Worm (Caenorhabditis elegans) whole organism, L2 larva: Measurements from ENCODE around the gene C35D10.6.
A peak's percentile ranks its signal among the peaks of the same experiment; 100 is the strongest.

Experiments
- F13H6.1 ChIP-seq: sonication (generic microtip); optimal IDR thresholded peaks from 2 replicates; lab custom pipeline; 2016; ENCODE audit warnings: missing genetic modification characterization, missing compliant biosample characterization
- R02D3.7 ChIP-seq: fragments of 150-350 bp; optimal IDR thresholded peaks from 2 replicates; lab custom pipeline; 2014; ENCODE audit warnings: missing biosample characterization, missing genetic modification characterization
- aly-2 ChIP-seq: fragments of 150-350 bp; optimal IDR thresholded peaks from 2 replicates; lab custom pipeline; 2014; ENCODE audit warnings: missing biosample characterization, missing genetic modification characterization
- ama-1 ChIP-seq: fragments of 150-350 bp; optimal IDR thresholded peaks from 2 replicates; lab custom pipeline; 2018; ENCODE audit warnings: inconsistent platforms
- elt-3 ChIP-seq: sonication (generic microtip); optimal IDR thresholded peaks from 2 replicates; lab custom pipeline; 2017; ENCODE audit warnings: missing biosample characterization, missing genetic modification characterization
- fos-1 ChIP-seq: fragments of 150-350 bp; optimal IDR thresholded peaks from 2 replicates; lab custom pipeline; 2014; ENCODE audit warnings: missing biosample characterization, missing genetic modification characterization
- lin-11 ChIP-seq: fragments of 150-350 bp; sonication (generic microtip); optimal IDR thresholded peaks from 2 replicates; lab custom pipeline; 2014; ENCODE audit warnings: missing biosample characterization, missing genetic modification characterization, inconsistent platforms, mixed read lengths
- mab-5 ChIP-seq: fragments of 150-350 bp; optimal IDR thresholded peaks from 2 replicates; lab custom pipeline; 2014; ENCODE audit warnings: missing biosample characterization, missing genetic modification characterization
- nhr-10 ChIP-seq: sonication (generic microtip); optimal IDR thresholded peaks from 2 replicates; lab custom pipeline; 2017; ENCODE audit warnings: missing biosample characterization, missing genetic modification characterization
- nhr-11 ChIP-seq: fragments of 150-350 bp; optimal IDR thresholded peaks from 2 replicates; lab custom pipeline; 2014; ENCODE audit warnings: missing biosample characterization, missing genetic modification characterization
- nhr-23 ChIP-seq: fragments of 150-350 bp; optimal IDR thresholded peaks from 2 replicates; lab custom pipeline; 2014; ENCODE audit warnings: missing biosample characterization, missing genetic modification reagents, missing genetic modification characterization
- nhr-237 ChIP-seq: fragments of 150-350 bp; optimal IDR thresholded peaks from 2 replicates; lab custom pipeline; 2014; ENCODE audit warnings: missing biosample characterization, missing genetic modification characterization
- nhr-6 ChIP-seq: fragments of 150-350 bp; optimal IDR thresholded peaks from 2 replicates; lab custom pipeline; 2014; ENCODE audit warnings: missing biosample characterization, missing genetic modification characterization
- snpc-4 ChIP-seq: fragments of 150-350 bp; optimal IDR thresholded peaks from 2 replicates; lab custom pipeline; 2014; ENCODE audit warnings: missing biosample characterization, missing genetic modification characterization

DNA sequence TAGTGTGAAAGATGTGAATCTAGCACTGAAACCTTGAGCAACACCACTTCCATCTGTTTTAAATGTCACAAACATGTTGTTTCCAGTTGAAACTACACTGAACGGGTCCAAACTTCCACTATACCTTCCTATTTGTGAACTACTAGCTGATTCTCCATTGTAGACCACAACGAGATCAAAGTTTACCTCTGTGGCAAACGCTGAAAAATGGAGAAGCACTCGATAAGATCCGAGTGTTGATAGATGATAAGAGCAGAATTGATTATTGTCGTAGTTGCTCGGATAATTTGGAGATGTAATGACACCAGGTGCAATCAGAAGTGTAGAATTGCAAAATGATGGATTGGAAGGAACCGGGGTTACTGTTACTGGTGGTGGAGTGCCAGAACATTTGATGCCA, 22.8 kb downstream of the C35D10.6 start:
- TF ChIP-seq fos-1 (tag; lab: Kevin White, UChicago) (peak; percentile 24), snpc-4 (tag; lab: Kevin White, UChicago) (no peak), nhr-23 (tag; lab: Kevin White, UChicago) (no peak), ama-1 (lab: Kevin White, UChicago) (no peak), R02D3.7 (no peak), nhr-6 (tag; lab: Kevin White, UChicago) (no peak), lin-11 (tag; lab: Kevin White, UChicago) (no peak), nhr-11 (tag; lab: Kevin White, UChicago) (no peak), F13H6.1 (tag; lab: Kevin White, UChicago) (no peak), elt-3 (tag; lab: Kevin White, UChicago) (no peak), mab-5 (no peak), nhr-237 (tag; lab: Kevin White, UChicago) (no peak), aly-2 (tag; lab: Kevin White, UChicago) (no peak), nhr-10 (tag; lab: Kevin White, UChicago) (no peak)
